Fruit fly (Drosophila melanogaster) whole organism, embryonic: ENCODE data around the gene CG13991.
A peak's percentile ranks its signal among the peaks of the same experiment; 100 is the strongest.

Experiments used
- Ada2b ChIP-seq: fragments of 200-800 bp; sonication (Bioruptor generic); IDR thresholded peaks from 2 replicates; pipeline ENCODE4 v1.3.6; 2022; ENCODE audit warnings: missing biosample characterization, missing genetic modification characterization
- Atf-2 ChIP-seq: fragments of 200-800 bp; sonication (Bioruptor generic); optimal IDR thresholded peaks from 2 replicates; lab custom pipeline; 2016; ENCODE audit warnings: missing biosample characterization, missing genetic modification characterization
- CG12219 ChIP-seq: fragments of 200-800 bp; sonication (Bioruptor generic); optimal IDR thresholded peaks from 3 replicates; lab custom pipeline; 2018; ENCODE audit warnings: missing biosample characterization, mild to moderate bottlenecking, missing genetic modification characterization
- CG13123 ChIP-seq: fragments of 200-800 bp; sonication (Bioruptor generic); optimal IDR thresholded peaks from 2 replicates; lab custom pipeline; 2016; ENCODE audit warnings: missing biosample characterization, missing genetic modification characterization
- CG1647 ChIP-seq: fragments of 200-800 bp; sonication (Bioruptor generic); optimal IDR thresholded peaks from 3 replicates; lab custom pipeline; 2016; ENCODE audit warnings: missing biosample characterization, missing genetic modification characterization
- CG18599 ChIP-seq: fragments of 200-800 bp; sonication (Bioruptor generic); optimal IDR thresholded peaks from 3 replicates; lab custom pipeline; 2017; ENCODE audit warnings: missing biosample characterization, missing genetic modification characterization, mild to moderate bottlenecking, moderate library complexity, missing genetic modification reagents
- CG2116 ChIP-seq: fragments of 200-800 bp; sonication (Bioruptor generic); optimal IDR thresholded peaks from 3 replicates; lab custom pipeline; 2018; ENCODE audit warnings: missing biosample characterization, mild to moderate bottlenecking, missing genetic modification characterization
- CG2129 ChIP-seq: fragments of 200-800 bp; sonication (Bioruptor generic); IDR thresholded peaks from 2 replicates; pipeline ENCODE4 v1.3.6; 2022; ENCODE audit warnings: missing biosample characterization, missing genetic modification characterization; ENCODE audit not compliant: partially characterized antibody
- CG2202 ChIP-seq: fragments of 200-800 bp; sonication (Bioruptor generic); optimal IDR thresholded peaks from 2 replicates; lab custom pipeline; 2018; ENCODE audit warnings: missing biosample characterization, mild to moderate bottlenecking, missing genetic modification characterization
- CG2875 ChIP-seq: fragments of 200-800 bp; sonication (Bioruptor generic); optimal IDR thresholded peaks from 2 replicates; lab custom pipeline; 2017; ENCODE audit warnings: missing biosample characterization, mild to moderate bottlenecking, missing genetic modification characterization, missing genetic modification reagents
- CG32532 ChIP-seq: fragments of 200-800 bp; sonication (Bioruptor generic); IDR thresholded peaks from 2 replicates; pipeline ENCODE4 v1.3.6; 2022; ENCODE audit warnings: missing biosample characterization, missing genetic modification characterization
- CG33557 ChIP-seq: fragments of 200-800 bp; sonication (Bioruptor generic); optimal IDR thresholded peaks from 2 replicates; lab custom pipeline; 2019; ENCODE audit warnings: missing biosample characterization, mild to moderate bottlenecking, missing genetic modification characterization, moderate library complexity
- CG34422 ChIP-seq: fragments of 200-800 bp; sonication (Bioruptor generic); IDR thresholded peaks from 3 replicates; pipeline ENCODE4 v1.3.6; 2022; ENCODE audit warnings: missing biosample characterization, missing genetic modification characterization
- CG4617 ChIP-seq: fragments of 200-800 bp; sonication (Bioruptor generic); optimal IDR thresholded peaks from 3 replicates; lab custom pipeline; 2016; ENCODE audit warnings: missing biosample characterization, missing genetic modification characterization, borderline replicate concordance
- CG4854 ChIP-seq: fragments of 200-800 bp; sonication (Bioruptor generic); optimal IDR thresholded peaks from 2 replicates; lab custom pipeline; 2016; ENCODE audit warnings: missing biosample characterization, missing genetic modification characterization, inconsistent platforms
- CG7556 ChIP-seq: fragments of 200-800 bp; sonication (Bioruptor generic); optimal IDR thresholded peaks from 2 replicates; lab custom pipeline; 2017; ENCODE audit warnings: missing biosample characterization, mild to moderate bottlenecking, missing genetic modification characterization
- CG7963 ChIP-seq: fragments of 200-800 bp; sonication (Bioruptor generic); IDR thresholded peaks from 3 replicates; pipeline ENCODE4 v1.3.6; 2022; ENCODE audit warnings: missing biosample characterization, missing genetic modification characterization; ENCODE audit not compliant: partially characterized antibody
- Dad ChIP-seq: fragments of 200-800 bp; sonication (Bioruptor generic); optimal IDR thresholded peaks from 3 replicates; lab custom pipeline; 2016; ENCODE audit warnings: missing biosample characterization, missing genetic modification characterization
- Doc3 ChIP-seq: fragments of 200-800 bp; sonication (Bioruptor generic); IDR thresholded peaks from 3 replicates; pipeline ENCODE4 v1.3.6; 2022; ENCODE audit warnings: missing biosample characterization, missing genetic modification characterization; ENCODE audit not compliant: partially characterized antibody
- Dp ChIP-seq: fragments of 200-800 bp; sonication (Bioruptor generic); optimal IDR thresholded peaks from 2 replicates; lab custom pipeline; 2018; ENCODE audit warnings: missing biosample characterization, mild to moderate bottlenecking, missing genetic modification characterization, moderate library complexity
- Drgx ChIP-seq: fragments of 200-800 bp; sonication (Bioruptor generic); IDR thresholded peaks from 2 replicates; pipeline ENCODE4 v1.3.6; 2022; ENCODE audit warnings: missing biosample characterization, missing genetic modification characterization
- Fer1 ChIP-seq: fragments of 200-800 bp; sonication (Bioruptor generic); optimal IDR thresholded peaks from 2 replicates; lab custom pipeline; 2017; ENCODE audit warnings: missing biosample characterization, mild to moderate bottlenecking, missing genetic modification characterization
- H2.0 ChIP-seq: fragments of 200-800 bp; sonication (Bioruptor generic); IDR thresholded peaks from 2 replicates; pipeline ENCODE4 v1.3.6; 2022; ENCODE audit warnings: missing biosample characterization, missing genetic modification characterization
- Hey ChIP-seq: fragments of 200-800 bp; sonication (Bioruptor generic); optimal IDR thresholded peaks from 3 replicates; lab custom pipeline; 2018; ENCODE audit warnings: missing biosample characterization, mild to moderate bottlenecking, missing genetic modification characterization
- Lim3 ChIP-seq: fragments of 200-800 bp; sonication (Bioruptor generic); IDR thresholded peaks from 2 replicates; pipeline ENCODE4 v1.3.6; 2022; ENCODE audit warnings: missing biosample characterization, missing genetic modification characterization
- MESR4 ChIP-seq: fragments of 200-800 bp; sonication (Bioruptor generic); optimal IDR thresholded peaks from 2 replicates; lab custom pipeline; 2018; ENCODE audit warnings: missing biosample characterization, mild to moderate bottlenecking, missing genetic modification characterization, moderate library complexity
- NfI ChIP-seq: fragments of 200-800 bp; sonication (Bioruptor generic); optimal IDR thresholded peaks from 3 replicates; lab custom pipeline; 2018; ENCODE audit warnings: missing biosample characterization, mild to moderate bottlenecking, missing genetic modification characterization, moderate library complexity
- Side ChIP-seq: fragments of 200-800 bp; sonication (Bioruptor generic); optimal IDR thresholded peaks from 2 replicates; lab custom pipeline; 2016; ENCODE audit warnings: missing biosample characterization, missing genetic modification characterization
- Spps ChIP-seq: fragments of 200-800 bp; sonication (Bioruptor generic); optimal IDR thresholded peaks from 2 replicates; lab custom pipeline; 2018; ENCODE audit warnings: missing biosample characterization, mild to moderate bottlenecking, missing genetic modification characterization
- Sry-δ ChIP-seq: fragments of 200-800 bp; sonication (Bioruptor generic); optimal IDR thresholded peaks from 2 replicates; lab custom pipeline; 2016; ENCODE audit warnings: missing biosample characterization, missing genetic modification characterization
- Ssrp ChIP-seq: fragments of 200-800 bp; sonication (Bioruptor generic); optimal IDR thresholded peaks from 2 replicates; lab custom pipeline; 2018; ENCODE audit warnings: missing biosample characterization, mild to moderate bottlenecking, missing genetic modification characterization, moderate library complexity
- Stat92E ChIP-seq, 3 experiments: fragments of >200 bp in 2 of 3; fragments of 200-800 bp in 1 of 3; sonication (Bioruptor generic) in 1 of 3; optimal IDR thresholded peaks; 2 replicates each; lab custom pipeline; 2017 to 2019; ENCODE audit warnings: missing biosample characterization in 3 of 3, missing genetic modification characterization in 3 of 3, mild to moderate bottlenecking in 1 of 3, moderate library complexity in 1 of 3
- ato ChIP-seq: fragments of 200-800 bp; sonication (Bioruptor generic); IDR thresholded peaks from 2 replicates; pipeline ENCODE4 v1.3.6; 2022; ENCODE audit warnings: missing biosample characterization, missing genetic modification characterization; ENCODE audit not compliant: partially characterized antibody
- btn ChIP-seq: fragments of 200-800 bp; sonication (Bioruptor generic); optimal IDR thresholded peaks from 2 replicates; lab custom pipeline; 2016; ENCODE audit warnings: missing biosample characterization, missing genetic modification characterization
- crc ChIP-seq: fragments of 200-800 bp; sonication (Bioruptor generic); optimal IDR thresholded peaks from 2 replicates; lab custom pipeline; 2016; ENCODE audit warnings: missing biosample characterization, missing genetic modification characterization
- grn ChIP-seq: fragments of 200-800 bp; sonication (Bioruptor generic); optimal IDR thresholded peaks from 3 replicates; lab custom pipeline; 2017; ENCODE audit warnings: missing biosample characterization, missing genetic modification characterization
- ham ChIP-seq: fragments of 200-800 bp; sonication (Bioruptor generic); IDR thresholded peaks from 2 replicates; pipeline ENCODE4 v1.3.6; 2022; ENCODE audit warnings: missing biosample characterization, missing genetic modification characterization
- her ChIP-seq: fragments of 200-800 bp; sonication (Bioruptor generic); optimal IDR thresholded peaks from 2 replicates; lab custom pipeline; 2016; ENCODE audit warnings: missing biosample characterization, missing genetic modification characterization
- inv ChIP-seq: fragments of 200-800 bp; sonication (Bioruptor generic); IDR thresholded peaks from 2 replicates; pipeline ENCODE4 v1.3.6; 2022; ENCODE audit warnings: missing biosample characterization, missing genetic modification characterization; ENCODE audit not compliant: partially characterized antibody
- luna ChIP-seq: fragments of 200-800 bp; sonication (Bioruptor generic); optimal IDR thresholded peaks from 2 replicates; lab custom pipeline; 2016; ENCODE audit warnings: missing biosample characterization, missing genetic modification characterization
- mam ChIP-seq: fragments of 200-800 bp; sonication (Bioruptor generic); optimal IDR thresholded peaks from 3 replicates; lab custom pipeline; 2016; ENCODE audit warnings: missing biosample characterization, missing genetic modification characterization
- onecut ChIP-seq: fragments of 200-800 bp; sonication (Bioruptor generic); IDR thresholded peaks from 2 replicates; pipeline ENCODE4 v1.3.6; 2022; ENCODE audit warnings: missing biosample characterization, missing genetic modification characterization
- prd ChIP-seq, 3 experiments: fragments of >200 bp in 2 of 3; fragments of 200-800 bp in 1 of 3; sonication (Bioruptor generic) in 1 of 3; optimal IDR thresholded peaks in 2 of 3; IDR thresholded peaks in 1 of 3; 2 replicates in 2 of 3; 3 replicates in 1 of 3; pipeline versions ENCODE4 v1.3.6 to Lab custom; 2017 to 2022; ENCODE audit warnings: missing biosample characterization in 1 of 3, missing genetic modification characterization in 1 of 3
- sd ChIP-seq: fragments of 200-800 bp; sonication (Bioruptor generic); optimal IDR thresholded peaks from 3 replicates; lab custom pipeline; 2018; ENCODE audit warnings: missing biosample characterization, mild to moderate bottlenecking, missing genetic modification characterization, moderate library complexity
- tna ChIP-seq: fragments of 200-800 bp; sonication (Bioruptor generic); IDR thresholded peaks from 2 replicates; pipeline ENCODE4 v1.3.6; 2022; ENCODE audit warnings: missing biosample characterization, missing genetic modification characterization; ENCODE audit not compliant: partially characterized antibody
- ttk ChIP-seq: fragments of 200-800 bp; sonication (Bioruptor generic); IDR thresholded peaks from 2 replicates; pipeline ENCODE4 v2.1.2; 2022; ENCODE audit warnings: missing biosample characterization, missing genetic modification characterization
- unpg ChIP-seq: fragments of 200-800 bp; sonication (Bioruptor generic); optimal IDR thresholded peaks from 3 replicates; lab custom pipeline; 2018; ENCODE audit warnings: missing biosample characterization, mild to moderate bottlenecking, missing genetic modification characterization, moderate library complexity

Gene CG13991

dm6 chr2L:6178740-6179633, 39.8 kb downstream of the CG13991 start, which contains the start of gene smal (continued):
- TF ChIP-seq mam (no peak), Sry-δ (GFP tag; lab: Kevin White, UChicago) (no peak), inv (GFP tag; lab: Robert Waterston, UW) (no peak), Dad (GFP tag; lab: Kevin White, UChicago) (no peak), Ssrp (tag; lab: Kevin White, UChicago) (no peak), CG2129 (GFP tag; lab: Robert Waterston, UW) (no peak), Doc3 (GFP tag; lab: Robert Waterston, UW) (no peak), CG18599 (peak; percentile 40), CG13123 (GFP tag; lab: Kevin White, UChicago) (no peak), prd (optimal IDR thresholded peaks at IDR 0.05; lab: Kevin White, UChicago) (no peak), prd (GFP tag; IDR thresholded peaks at IDR 0.05; lab: Robert Waterston, UW) (peak; percentile 19; the same call in 1 of the 3 replicates), Hey (tag; lab: Kevin White, UChicago) (no peak), Stat92E (GFP tag; optimal IDR thresholded peaks at IDR 0.05; lab: Kevin White, UChicago) (peak in 1 of 3 experiments; percentile 26), Lim3 (GFP tag; lab: Robert Waterston, UW) (no peak), Drgx (GFP tag; lab: Robert Waterston, UW) (no peak), grn (GFP tag; lab: Kevin White, UChicago) (peak; percentile 46), her (GFP tag; lab: Kevin White, UChicago) (peak; percentile 20), btn (GFP tag; lab: Kevin White, UChicago) (no peak), CG4617 (no peak), unpg (GFP tag; lab: Kevin White, UChicago) (no peak), MESR4 (GFP tag; lab: Kevin White, UChicago) (no peak), CG4854 (no peak), CG2875 (peak; percentile 10), CG2202 (tag; lab: Kevin White, UChicago) (peak; percentile 16), Ada2b (GFP tag; lab: Robert Waterston, UW) (no peak), ato (no peak), NfI (GFP tag; lab: Kevin White, UChicago) (no peak), sd (tag; lab: Kevin White, UChicago) (no peak), crc (GFP tag; lab: Kevin White, UChicago) (no peak), Fer1 (GFP tag; lab: Kevin White, UChicago) (no peak), CG7556 (GFP tag; lab: Kevin White, UChicago) (no peak), ham (GFP tag; lab: Robert Waterston, UW) (no peak), CG7963 (GFP tag; lab: Robert Waterston, UW) (peak; percentile 56), tna (GFP tag; lab: Robert Waterston, UW) (0 out of 2 replicates have a peak, but pooled peaks have one; percentile 48), CG12219 (GFP tag; lab: Kevin White, UChicago) (no peak), Dp (GFP tag; lab: Kevin White, UChicago) (no peak), Atf-2 (no peak), ttk (no peak), Spps (tag; lab: Kevin White, UChicago) (no peak), onecut (GFP tag; lab: Robert Waterston, UW) (peak; percentile 63), Side (GFP tag; lab: Kevin White, UChicago) (no peak), H2.0 (GFP tag; lab: Robert Waterston, UW) (no peak), CG34422 (GFP tag; lab: Robert Waterston, UW) (0 out of 3 replicates have a peak, but pooled peaks have one; percentile 35), luna (no peak), CG32532 (GFP tag; lab: Robert Waterston, UW) (no peak; the same call in 1 of the 2 replicates), CG1647 (no peak), CG33557 (GFP tag; lab: Kevin White, UChicago) (peak; percentile 41), CG2116 (GFP tag; lab: Kevin White, UChicago) (no peak)
